Worm (Caenorhabditis elegans) whole organism, L4 larva: ENCODE measurements around the gene ver-4.

Experiments used
- D1046.2 ChIP-seq: fragments of 200-800 bp; sonication (Bioruptor generic); IDR thresholded peaks from 2 replicates; pipeline ENCODE4 v1.3.6; 2022; ENCODE audit warnings: missing genetic modification characterization, missing compliant biosample characterization
- F49E8.2 ChIP-seq: sonication (generic microtip); optimal IDR thresholded peaks from 2 replicates; lab custom pipeline; 2016; ENCODE audit warnings: missing compliant biosample characterization, mild to moderate bottlenecking, missing genetic modification characterization, borderline replicate concordance
- R02D3.7 ChIP-seq: fragments of 150-350 bp; sonication (generic microtip); optimal IDR thresholded peaks from 3 replicates; lab custom pipeline; 2014; ENCODE audit warnings: missing biosample characterization, missing genetic modification characterization
- T20F7.1 ChIP-seq: fragments of 200-800 bp; sonication (Bioruptor generic); optimal IDR thresholded peaks from 2 replicates; lab custom pipeline; 2018; ENCODE audit warnings: mild to moderate bottlenecking, missing genetic modification characterization, missing compliant biosample characterization
- T26A8.4 ChIP-seq: fragments of 200-800 bp; sonication (Bioruptor generic); IDR thresholded peaks from 2 replicates; pipeline ENCODE4 v1.3.6; 2022; ENCODE audit warnings: missing genetic modification characterization, missing compliant biosample characterization
- Y105C5A.15 ChIP-seq: fragments of 200-800 bp; sonication (Bioruptor generic); IDR thresholded peaks from 2 replicates; pipeline ENCODE4 v1.3.6; 2022; ENCODE audit warnings: missing genetic modification characterization, missing compliant biosample characterization
- Y5F2A.4 ChIP-seq: fragments of 200-800 bp; sonication (Bioruptor generic); optimal IDR thresholded peaks from 2 replicates; lab custom pipeline; 2018; ENCODE audit warnings: mild to moderate bottlenecking, missing genetic modification characterization, missing compliant biosample characterization
- Y75B8A.6 ChIP-seq: fragments of 200-800 bp; sonication (Bioruptor generic); IDR thresholded peaks from 2 replicates; pipeline ENCODE4 v1.3.6; 2022; ENCODE audit warnings: missing genetic modification reagents, missing genetic modification characterization, missing compliant biosample characterization
- ZK546.5 ChIP-seq, 2 experiments: sonication (generic microtip); optimal IDR thresholded peaks; 2 replicates each; lab custom pipeline; 2017; ENCODE audit warnings: missing biosample characterization in 2 of 2, missing genetic modification characterization in 2 of 2
- aha-1 ChIP-seq: fragments of 150-350 bp; peaks from one replicate; lab custom pipeline; 2014; ENCODE audit warnings: missing biosample characterization, missing genetic modification characterization
- ceh-32 ChIP-seq: sonication (generic microtip); optimal IDR thresholded peaks from 2 replicates; lab custom pipeline; 2016; ENCODE audit warnings: mild to moderate bottlenecking, missing genetic modification characterization, missing compliant biosample characterization; ENCODE audit not compliant: poor library complexity
- ceh-82 ChIP-seq: sonication (generic microtip); optimal IDR thresholded peaks from 2 replicates; lab custom pipeline; 2017; ENCODE audit warnings: missing biosample characterization, missing genetic modification characterization
- daf-16 ChIP-seq, 3 experiments: sonication (generic microtip); optimal IDR thresholded peaks; 2 replicates each; lab custom pipeline; 2016 to 2017; ENCODE audit warnings: missing genetic modification characterization in 3 of 3, missing genetic modification reagents in 3 of 3, mild to moderate bottlenecking in 2 of 3, missing compliant biosample characterization in 2 of 3, missing biosample characterization in 1 of 3, moderate library complexity in 1 of 3
- daf-8 ChIP-seq: fragments of 200-800 bp; sonication (Bioruptor generic); IDR thresholded peaks from 2 replicates; pipeline ENCODE4 v1.3.6; 2022; ENCODE audit warnings: missing genetic modification characterization, missing compliant biosample characterization
- dmd-8 ChIP-seq: fragments of 200-800 bp; sonication (Bioruptor generic); IDR thresholded peaks from 2 replicates; pipeline ENCODE4 v1.3.6; 2022; ENCODE audit warnings: missing genetic modification characterization, missing compliant biosample characterization
- dmd-9 ChIP-seq: fragments of 200-800 bp; sonication (Bioruptor generic); IDR thresholded peaks from 2 replicates; pipeline ENCODE4 v1.3.6; 2022; ENCODE audit warnings: missing genetic modification reagents, missing genetic modification characterization, missing compliant biosample characterization
- duxl-1 ChIP-seq: sonication (generic microtip); optimal IDR thresholded peaks from 2 replicates; lab custom pipeline; 2016; ENCODE audit warnings: mild to moderate bottlenecking, missing genetic modification characterization, moderate library complexity, missing compliant biosample characterization; ENCODE audit not compliant: poor library complexity
- egl-27 ChIP-seq: sonication (generic microtip); optimal IDR thresholded peaks from 3 replicates; lab custom pipeline; 2017; ENCODE audit warnings: missing biosample characterization, missing genetic modification reagents, missing genetic modification characterization
- egl-43 ChIP-seq: fragments of 200-800 bp; sonication (Bioruptor generic); IDR thresholded peaks from 2 replicates; pipeline ENCODE4 v1.3.6; 2022; ENCODE audit warnings: missing genetic modification reagents, missing genetic modification characterization, missing compliant biosample characterization
- fkh-10 ChIP-seq: fragments of 150-350 bp; optimal IDR thresholded peaks from 2 replicates; lab custom pipeline; 2014; ENCODE audit warnings: missing biosample characterization, missing genetic modification reagents, missing genetic modification characterization
- fos-1 ChIP-seq: fragments of 150-350 bp; optimal IDR thresholded peaks from 2 replicates; lab custom pipeline; 2014; ENCODE audit warnings: missing biosample characterization, missing genetic modification characterization
- hlh-30 ChIP-seq: sonication (generic microtip); optimal IDR thresholded peaks from 2 replicates; lab custom pipeline; 2017; ENCODE audit warnings: antibody characterized with exemption, mild to moderate bottlenecking, missing genetic modification characterization, missing compliant biosample characterization; ENCODE audit not compliant: insufficient read depth
- jun-1 ChIP-seq: fragments of 150-350 bp; optimal IDR thresholded peaks from 2 replicates; lab custom pipeline; 2014; ENCODE audit warnings: missing biosample characterization, missing genetic modification reagents, missing genetic modification characterization
- lin-39 ChIP-seq: fragments of 150-350 bp; optimal IDR thresholded peaks from 2 replicates; lab custom pipeline; 2014; ENCODE audit warnings: missing biosample characterization, missing genetic modification reagents, missing genetic modification characterization
- madf-5 ChIP-seq, 2 experiments: fragments of 200-800 bp; sonication (Bioruptor generic); IDR thresholded peaks; 2 replicates each; pipeline ENCODE4 v1.3.6; 2022; ENCODE audit warnings: missing compliant biosample characterization in 2 of 2, missing genetic modification characterization in 2 of 2
- mdl-1 ChIP-seq, 2 experiments: fragments of 150-350 bp in 1 of 2; sonication (generic microtip) in 1 of 2; optimal IDR thresholded peaks; 2 replicates each; lab custom pipeline; 2014 to 2017; ENCODE audit warnings: missing biosample characterization in 2 of 2, missing genetic modification characterization in 2 of 2
- mep-1 ChIP-seq: fragments of 150-350 bp; sonication (generic microtip); optimal IDR thresholded peaks from 3 replicates; lab custom pipeline; 2014; ENCODE audit warnings: missing biosample characterization, missing genetic modification characterization
- mes-2 ChIP-seq: sonication (generic microtip); optimal IDR thresholded peaks from 2 replicates; lab custom pipeline; 2016; ENCODE audit warnings: missing genotype, mild to moderate bottlenecking, missing genetic modification characterization, missing compliant biosample characterization; ENCODE audit not compliant: poor library complexity, severe bottlenecking
- mxl-2 ChIP-seq: fragments of 200-800 bp; sonication (Bioruptor generic); conservative IDR thresholded peaks from 2 replicates; pipeline ENCODE4 v1.3.6; 2022; ENCODE audit warnings: missing genetic modification reagents, missing genetic modification characterization, missing compliant biosample characterization
- nhr-102 ChIP-seq: sonication (generic microtip); optimal IDR thresholded peaks from 2 replicates; lab custom pipeline; 2016; ENCODE audit warnings: mild to moderate bottlenecking, missing genetic modification characterization, moderate library complexity, missing compliant biosample characterization
- nhr-11 ChIP-seq: fragments of 150-350 bp; optimal IDR thresholded peaks from 2 replicates; lab custom pipeline; 2014; ENCODE audit warnings: missing biosample characterization, missing genetic modification characterization
- nhr-111 ChIP-seq: fragments of 200-800 bp; sonication (Bioruptor generic); optimal IDR thresholded peaks from 2 replicates; lab custom pipeline; 2018; ENCODE audit warnings: mild to moderate bottlenecking, missing genetic modification characterization, missing compliant biosample characterization
- nhr-237 ChIP-seq: sonication (generic microtip); optimal IDR thresholded peaks from 2 replicates; lab custom pipeline; 2017; ENCODE audit warnings: missing biosample characterization, missing genetic modification characterization
- nhr-42 ChIP-seq: fragments of 200-800 bp; sonication (Bioruptor generic); IDR thresholded peaks from 2 replicates; pipeline ENCODE4 v1.3.6; 2022; ENCODE audit warnings: missing genetic modification characterization, missing compliant biosample characterization
- nhr-48 ChIP-seq: sonication (generic microtip); optimal IDR thresholded peaks from 2 replicates; lab custom pipeline; 2016; ENCODE audit warnings: mild to moderate bottlenecking, missing genetic modification characterization, missing compliant biosample characterization
- pha-4 ChIP-seq, 2 experiments: fragments of 150-350 bp in 1 of 2; fragments of 200-800 bp in 1 of 2; sonication (Bioruptor generic) in 1 of 2; IDR thresholded peaks in 1 of 2; optimal IDR thresholded peaks in 1 of 2; 2 replicates each; pipeline versions ENCODE4 v1.3.6 to Lab custom; 2014 to 2022; ENCODE audit warnings: missing genetic modification characterization in 2 of 2, missing genetic modification reagents in 2 of 2, missing biosample characterization in 1 of 2, missing compliant biosample characterization in 1 of 2
- php-3 ChIP-seq: fragments of 200-800 bp; sonication (Bioruptor generic); IDR thresholded peaks from 2 replicates; pipeline ENCODE4 v1.3.6; 2022; ENCODE audit warnings: missing genetic modification reagents, missing genetic modification characterization, missing compliant biosample characterization
- saeg-2 ChIP-seq: fragments of 200-800 bp; sonication (Bioruptor generic); IDR thresholded peaks from 2 replicates; pipeline ENCODE4 v1.3.6; 2022; ENCODE audit warnings: missing genetic modification reagents, missing genetic modification characterization, missing compliant biosample characterization
- snpc-1.2 ChIP-seq: fragments of 200-800 bp; sonication (Bioruptor generic); IDR thresholded peaks from 2 replicates; pipeline ENCODE4 v1.3.6; 2022; ENCODE audit warnings: missing genetic modification reagents, missing genetic modification characterization, missing compliant biosample characterization
- snpc-4 ChIP-seq: fragments of 150-350 bp; optimal IDR thresholded peaks from 2 replicates; lab custom pipeline; 2014; ENCODE audit warnings: missing biosample characterization, missing genetic modification characterization
- unc-62 ChIP-seq, 3 experiments: fragments of 150-350 bp in 1 of 3; sonication (generic microtip); optimal IDR thresholded peaks in 2 of 3; peaks in 1 of 3; 1 replicate in 1 of 3; 2 replicates in 2 of 3; lab custom pipeline; 2014 to 2017; ENCODE audit warnings: missing biosample characterization in 3 of 3, missing genetic modification characterization in 3 of 3, missing genetic modification reagents in 3 of 3, missing genotype in 1 of 3
- vab-7 ChIP-seq: fragments of 200-800 bp; sonication (Bioruptor generic); IDR thresholded peaks from 2 replicates; pipeline ENCODE4 v1.3.6; 2022; ENCODE audit warnings: missing genetic modification reagents, missing genetic modification characterization, missing compliant biosample characterization
- zfp-2 ChIP-seq: sonication (generic microtip); optimal IDR thresholded peaks from 2 replicates; lab custom pipeline; 2016; ENCODE audit warnings: mild to moderate bottlenecking, missing genetic modification characterization, missing compliant biosample characterization
- zfp-3 ChIP-seq: fragments of 200-800 bp; sonication (Bioruptor generic); conservative IDR thresholded peaks from 2 replicates; pipeline ENCODE4 v1.3.6; 2022; ENCODE audit warnings: missing genetic modification reagents, missing genetic modification characterization, missing compliant biosample characterization

The ver-4 gene

ce11 chrX:11010565-11010964, 28.4 kb downstream of the ver-4 start, which contains the start of gene F58A3.4:
Gene F58A3.4, minus strand, starts transcription at chrX:11010665.
- no peak for TF ChIP-seq snpc-1.2 (GFP tag; lab: Robert Waterston, UW)
- TF ChIP-seq Y5F2A.4 (GFP tag; lab: Kevin White, UChicago) = no peak
- TF ChIP-seq aha-1 (tag; lab: Kevin White, UChicago) = peak; percentile 45
- TF ChIP-seq madf-5 (GFP tag; IDR thresholded peaks at IDR 0.05; lab: Robert Waterston, UW) = no peak
- TF ChIP-seq nhr-42 (GFP tag; lab: Robert Waterston, UW) = no peak

ce11 chrX:11012337-11012736, 30.2 kb downstream of the ver-4 start, which contains the start of gene F58A3.3:
Gene F58A3.3, plus strand, starts transcription at chrX:11012637.
- TF ChIP-seq nhr-102 (tag; lab: Kevin White, UChicago) = no peak
- no peak for TF ChIP-seq fkh-10 (GFP tag; lab: Kevin White, UChicago)
- TF ChIP-seq T26A8.4 (GFP tag; lab: Robert Waterston, UW) = no peak
- no peak for TF ChIP-seq mep-1 (tag; lab: Kevin White, UChicago)
- TF ChIP-seq snpc-4 (tag; lab: Kevin White, UChicago) = no peak
- TF ChIP-seq dmd-8 = no peak
- TF ChIP-seq duxl-1 (tag; lab: Kevin White, UChicago) = no peak
- no peak for TF ChIP-seq egl-43 (GFP tag; lab: Robert Waterston, UW)
- TF ChIP-seq egl-27 (tag; lab: Kevin White, UChicago) = no peak
- no peak for TF ChIP-seq F49E8.2 (tag; lab: Kevin White, UChicago)
- no peak for TF ChIP-seq dmd-9
- TF ChIP-seq daf-8 (GFP tag; lab: Robert Waterston, UW) = no peak
- TF ChIP-seq hlh-30 = no peak
- no peak for TF ChIP-seq mdl-1 (tag; optimal IDR thresholded peaks at IDR 0.05; lab: Kevin White, UChicago)
- TF ChIP-seq zfp-2 (tag; lab: Kevin White, UChicago) = no peak
- TF ChIP-seq fos-1 (tag; lab: Kevin White, UChicago) = no peak
- TF ChIP-seq pha-4 (GFP tag; IDR thresholded peaks at IDR 0.05; lab: Robert Waterston, UW) = no peak
- TF ChIP-seq pha-4 (tag; optimal IDR thresholded peaks at IDR 0.05; lab: Kevin White, UChicago) = no peak
- no peak for TF ChIP-seq T20F7.1
- TF ChIP-seq saeg-2 = no peak

ce11 chrX:11014394-11015280, 32.5 kb downstream of the ver-4 start:
- peak; percentile 47 for TF ChIP-seq hlh-30
- TF ChIP-seq vab-7 = no peak
- TF ChIP-seq nhr-111 (GFP tag; lab: Kevin White, UChicago) = no peak
- TF ChIP-seq zfp-3 (GFP tag; lab: Robert Waterston, UW) = no peak
- TF ChIP-seq lin-39 = no peak
- TF ChIP-seq mes-2 (tag; lab: Kevin White, UChicago) = no peak
- TF ChIP-seq nhr-11 (tag; lab: Kevin White, UChicago) = no peak
- no peak for TF ChIP-seq ceh-32 (tag; lab: Kevin White, UChicago)
- TF ChIP-seq unc-62 (GFP tag; optimal IDR thresholded peaks at IDR 0.05 in 1 of 2; lab: Kevin White, UChicago) = peak in 1 of 2 experiments; percentile 91
- TF ChIP-seq unc-62 (tag; optimal IDR thresholded peaks at IDR 0.05; lab: Kevin White, UChicago) = no peak
- TF ChIP-seq Y75B8A.6 = no peak
- TF ChIP-seq ZK546.5 (tag; optimal IDR thresholded peaks at IDR 0.05; lab: Kevin White, UChicago) = no peak
- no peak for TF ChIP-seq Y105C5A.15 (GFP tag; lab: Robert Waterston, UW)
- TF ChIP-seq D1046.2 (GFP tag; lab: Robert Waterston, UW) = no peak
- TF ChIP-seq nhr-48 (tag; lab: Kevin White, UChicago) = no peak
- no peak for TF ChIP-seq daf-16 (GFP tag; optimal IDR thresholded peaks at IDR 0.05; lab: Kevin White, UChicago)
- no peak for TF ChIP-seq daf-16 (tag; optimal IDR thresholded peaks at IDR 0.05; lab: Kevin White, UChicago)
- TF ChIP-seq jun-1 (tag; lab: Kevin White, UChicago) = no peak
- TF ChIP-seq fos-1 (tag; lab: Kevin White, UChicago) = no peak
- no peak for TF ChIP-seq nhr-237 (tag; lab: Kevin White, UChicago)
- TF ChIP-seq ceh-82 (tag; lab: Kevin White, UChicago) = no peak
- TF ChIP-seq egl-43 (GFP tag; lab: Robert Waterston, UW) = no peak
- TF ChIP-seq php-3 (GFP tag; lab: Robert Waterston, UW) = no peak
- TF ChIP-seq R02D3.7 (tag; lab: Kevin White, UChicago) = no peak
- TF ChIP-seq nhr-102 (tag; lab: Kevin White, UChicago) = no peak
- TF ChIP-seq mxl-2 = no peak
